Worm (Caenorhabditis elegans) whole organism, L2 larva: Measurements from ENCODE around the gene D2096.6.

Source experiments
- F13H6.1 ChIP-seq: sonication (generic microtip); optimal IDR thresholded peaks from 2 replicates; lab custom pipeline; 2016; ENCODE audit warnings: missing genetic modification characterization, missing compliant biosample characterization
- R02D3.7 ChIP-seq: fragments of 150-350 bp; optimal IDR thresholded peaks from 2 replicates; lab custom pipeline; 2014; ENCODE audit warnings: missing biosample characterization, missing genetic modification characterization
- Y55F3AM.14 ChIP-seq: fragments of 200-800 bp; sonication (Bioruptor generic); optimal IDR thresholded peaks from 2 replicates; lab custom pipeline; 2018; ENCODE audit warnings: mild to moderate bottlenecking, missing genetic modification characterization, missing compliant biosample characterization
- aly-2 ChIP-seq: fragments of 150-350 bp; optimal IDR thresholded peaks from 2 replicates; lab custom pipeline; 2014; ENCODE audit warnings: missing biosample characterization, missing genetic modification characterization
- blmp-1 ChIP-seq: sonication (generic microtip); optimal IDR thresholded peaks from 2 replicates; lab custom pipeline; 2017; ENCODE audit warnings: missing genetic modification characterization, mild to moderate bottlenecking, missing compliant biosample characterization, antibody characterized with exemption, moderate library complexity; ENCODE audit not compliant: insufficient read depth
- ceh-16 ChIP-seq: fragments of 150-350 bp; optimal IDR thresholded peaks from 2 replicates; lab custom pipeline; 2014; ENCODE audit warnings: missing biosample characterization, missing genetic modification characterization
- crh-2 ChIP-seq: sonication (generic microtip); optimal IDR thresholded peaks from 2 replicates; lab custom pipeline; 2017; ENCODE audit warnings: missing biosample characterization, missing genetic modification characterization
- dmd-4 ChIP-seq: sonication (generic microtip); optimal IDR thresholded peaks from 2 replicates; lab custom pipeline; 2017; ENCODE audit warnings: missing biosample characterization, missing genetic modification characterization
- egl-27 ChIP-seq: sonication (generic microtip); optimal IDR thresholded peaks from 3 replicates; lab custom pipeline; 2017; ENCODE audit warnings: missing biosample characterization, missing genetic modification reagents, missing genetic modification characterization
- fos-1 ChIP-seq: fragments of 150-350 bp; optimal IDR thresholded peaks from 2 replicates; lab custom pipeline; 2014; ENCODE audit warnings: missing biosample characterization, missing genetic modification characterization
- gmeb-1 ChIP-seq: fragments of 150-350 bp; optimal IDR thresholded peaks from 2 replicates; lab custom pipeline; 2014; ENCODE audit warnings: missing biosample characterization, missing genetic modification characterization
- lin-11 ChIP-seq: fragments of 150-350 bp; sonication (generic microtip); optimal IDR thresholded peaks from 2 replicates; lab custom pipeline; 2014; ENCODE audit warnings: missing biosample characterization, missing genetic modification characterization, inconsistent platforms, mixed read lengths
- lin-13 ChIP-seq: fragments of 150-350 bp; optimal IDR thresholded peaks from 2 replicates; lab custom pipeline; 2014; ENCODE audit warnings: missing biosample characterization, missing genetic modification reagents, missing genetic modification characterization
- lsy-2 ChIP-seq, 2 experiments: fragments of 150-350 bp in 1 of 2; sonication (generic microtip) in 1 of 2; optimal IDR thresholded peaks; 2 replicates each; lab custom pipeline; 2014 to 2017; ENCODE audit warnings: missing biosample characterization in 2 of 2, missing genetic modification characterization in 2 of 2
- mab-5 ChIP-seq: fragments of 150-350 bp; optimal IDR thresholded peaks from 2 replicates; lab custom pipeline; 2014; ENCODE audit warnings: missing biosample characterization, missing genetic modification characterization
- mbf-1 ChIP-seq: sonication (generic microtip); optimal IDR thresholded peaks from 2 replicates; lab custom pipeline; 2017; ENCODE audit warnings: missing biosample characterization, missing genetic modification characterization
- nhr-11 ChIP-seq: fragments of 150-350 bp; optimal IDR thresholded peaks from 2 replicates; lab custom pipeline; 2014; ENCODE audit warnings: missing biosample characterization, missing genetic modification characterization
- nhr-237 ChIP-seq: fragments of 150-350 bp; optimal IDR thresholded peaks from 2 replicates; lab custom pipeline; 2014; ENCODE audit warnings: missing biosample characterization, missing genetic modification characterization
- nhr-25 ChIP-seq: fragments of 150-350 bp; sonication (generic microtip); optimal IDR thresholded peaks from 3 replicates; lab custom pipeline; 2014; ENCODE audit warnings: missing biosample characterization, missing genetic modification characterization
- nhr-6 ChIP-seq: fragments of 150-350 bp; optimal IDR thresholded peaks from 2 replicates; lab custom pipeline; 2014; ENCODE audit warnings: missing biosample characterization, missing genetic modification characterization
- peb-1 ChIP-seq: fragments of 150-350 bp; optimal IDR thresholded peaks from 2 replicates; lab custom pipeline; 2014; ENCODE audit warnings: missing biosample characterization, missing genetic modification characterization
- sem-4 ChIP-seq: fragments of 150-350 bp; optimal IDR thresholded peaks from 2 replicates; lab custom pipeline; 2014; ENCODE audit warnings: missing biosample characterization, missing genetic modification reagents, missing genetic modification characterization
- skn-1 ChIP-seq: sonication (generic microtip); optimal IDR thresholded peaks from 2 replicates; lab custom pipeline; 2017; ENCODE audit warnings: missing biosample characterization, missing genetic modification characterization
- sma-3 ChIP-seq: sonication (generic microtip); optimal IDR thresholded peaks from 2 replicates; lab custom pipeline; 2016; ENCODE audit warnings: missing genetic modification reagents, missing genetic modification characterization, missing compliant biosample characterization
- sma-9 ChIP-seq, 2 experiments: fragments of 150-350 bp in 1 of 2; sonication (generic microtip) in 1 of 2; optimal IDR thresholded peaks; 2 replicates each; lab custom pipeline; 2014 to 2016; ENCODE audit warnings: missing genetic modification characterization in 2 of 2, mild to moderate bottlenecking in 1 of 2, missing biosample characterization in 1 of 2, missing compliant biosample characterization in 1 of 2, missing genetic modification reagents in 1 of 2, moderate library complexity in 1 of 2
- snpc-4 ChIP-seq: fragments of 150-350 bp; optimal IDR thresholded peaks from 2 replicates; lab custom pipeline; 2014; ENCODE audit warnings: missing biosample characterization, missing genetic modification characterization
- unc-39 ChIP-seq: fragments of 150-350 bp; optimal IDR thresholded peaks from 2 replicates; lab custom pipeline; 2014; ENCODE audit warnings: missing biosample characterization, missing genetic modification characterization
- unc-55 ChIP-seq: fragments of 150-350 bp; sonication (generic microtip); optimal IDR thresholded peaks from 3 replicates; lab custom pipeline; 2014; ENCODE audit warnings: missing biosample characterization, missing genetic modification reagents, missing genetic modification characterization
- unc-62 ChIP-seq: fragments of 150-350 bp; optimal IDR thresholded peaks from 2 replicates; lab custom pipeline; 2014; ENCODE audit warnings: missing biosample characterization, missing genetic modification reagents, missing genetic modification characterization
- zag-1 ChIP-seq: fragments of 150-350 bp; optimal IDR thresholded peaks from 2 replicates; lab custom pipeline; 2014; ENCODE audit warnings: missing biosample characterization, missing genetic modification characterization
- ztf-1 ChIP-seq: fragments of 200-800 bp; sonication (Bioruptor generic); conservative IDR thresholded peaks from 2 replicates; pipeline ENCODE4 v1.3.6; 2022; ENCODE audit warnings: missing genetic modification characterization, missing compliant biosample characterization

D2096.6 gene

DNA sequence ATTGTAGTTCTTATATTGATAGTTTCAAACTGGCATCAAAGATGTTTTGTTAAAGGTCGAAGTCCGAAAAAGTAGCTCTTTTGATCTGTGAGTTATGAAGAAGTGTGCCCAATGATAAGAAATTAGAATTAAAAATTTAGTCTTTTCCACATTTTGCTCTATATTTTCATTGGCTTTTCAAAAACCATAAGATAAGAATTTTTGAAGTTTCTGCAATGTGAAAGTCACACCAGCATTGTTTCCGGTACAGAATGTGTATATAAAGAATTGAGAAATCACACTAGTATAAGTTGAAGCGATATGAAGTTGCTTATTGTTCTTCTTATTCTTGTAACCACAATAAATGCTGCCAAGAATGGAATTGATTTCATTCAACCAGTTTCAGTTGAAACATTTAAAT lies 36.5 kb downstream of the D2096.6 start, which contains the start of gene lys-10:
Gene lys-10, plus strand, starts transcription at position 301 of the 400 bp plus-strand sequence.
- TF ChIP-seq F13H6.1 (tag; lab: Kevin White, UChicago) (no peak), zag-1 (no peak), dmd-4 (tag; lab: Kevin White, UChicago) (no peak), Y55F3AM.14 (GFP tag; lab: Kevin White, UChicago) (no peak), egl-27 (tag; lab: Kevin White, UChicago) (no peak), lin-11 (tag; lab: Kevin White, UChicago) (no peak), aly-2 (tag; lab: Kevin White, UChicago) (no peak), nhr-6 (tag; lab: Kevin White, UChicago) (no peak), nhr-237 (tag; lab: Kevin White, UChicago) (no peak), R02D3.7 (no peak), fos-1 (no peak), ceh-16 (tag; lab: Kevin White, UChicago) (no peak), sma-9 (GFP tag; optimal IDR thresholded peaks at IDR 0.05; lab: Kevin White, UChicago) (no peak), sma-9 (tag; optimal IDR thresholded peaks at IDR 0.05; lab: Kevin White, UChicago) (no peak), nhr-11 (no peak), unc-39 (no peak), nhr-25 (tag; lab: Kevin White, UChicago) (no peak), ztf-1 (GFP tag; lab: Robert Waterston, UW) (no peak)
- TF ChIP-seq, all 48 proteins: peak for 0

DNA sequence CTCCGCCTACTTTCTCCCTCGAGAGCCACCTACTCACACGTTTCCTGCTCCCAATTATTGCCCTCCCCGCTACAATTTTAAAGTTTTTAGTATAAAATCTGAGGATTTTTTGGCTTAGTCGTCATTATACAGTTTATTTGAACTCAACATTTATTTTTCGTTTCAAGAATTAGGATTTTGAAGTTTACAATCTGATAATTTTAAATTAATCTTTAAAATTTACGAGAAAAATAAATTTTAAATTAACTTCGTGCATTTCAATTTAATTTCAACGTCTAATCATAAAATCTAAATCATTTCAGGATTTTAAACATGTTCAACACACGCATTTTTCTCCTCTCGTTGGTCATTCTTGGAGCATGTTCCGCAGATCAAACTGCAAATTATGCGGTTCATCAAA lies 40.1 kb downstream of the D2096.6 start, which contains the start of gene F35H10.2:
Gene F35H10.2, plus strand, starts transcription at position 301 of the 400 bp plus-strand sequence.
- TF ChIP-seq F13H6.1 (tag; lab: Kevin White, UChicago) (no peak), unc-62 (GFP tag; lab: Kevin White, UChicago) (no peak), crh-2 (tag; lab: Kevin White, UChicago) (no peak), dmd-4 (tag; lab: Kevin White, UChicago) (no peak), aly-2 (tag; lab: Kevin White, UChicago) (no peak), Y55F3AM.14 (GFP tag; lab: Kevin White, UChicago) (no peak)

DNA sequence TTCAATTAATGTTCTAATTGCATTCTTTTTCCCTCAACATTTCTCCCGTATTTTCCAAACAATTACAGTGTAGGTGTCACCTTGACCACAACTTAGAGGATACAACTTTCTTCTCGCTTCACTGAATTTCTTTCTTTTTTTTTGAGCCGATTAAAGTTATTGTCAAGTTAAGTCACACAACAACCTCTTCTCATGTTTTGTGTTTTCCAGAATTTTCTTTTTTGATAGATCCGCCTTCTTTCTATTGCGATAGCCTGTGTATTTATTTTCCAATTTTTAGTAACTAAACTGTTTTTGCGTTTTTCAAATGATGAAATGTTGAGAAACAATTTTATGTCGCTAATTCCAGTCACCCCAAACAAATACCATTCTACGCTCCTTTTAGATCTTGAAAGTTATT lies 43.4 kb downstream of the D2096.6 start, which contains the start of gene F35H10.3:
Gene F35H10.3, plus strand, starts transcription at position 301 of the 400 bp plus-strand sequence.
- TF ChIP-seq skn-1 = no peak
- TF ChIP-seq fos-1 = no peak
- no peak for TF ChIP-seq sma-3 (GFP tag; lab: Kevin White, UChicago)
- no peak for TF ChIP-seq blmp-1
- no peak for TF ChIP-seq gmeb-1 (tag; lab: Kevin White, UChicago)
- no peak for TF ChIP-seq egl-27 (tag; lab: Kevin White, UChicago)
- TF ChIP-seq nhr-11 = no peak
- TF ChIP-seq mbf-1 (tag; lab: Kevin White, UChicago) = no peak
- no peak for TF ChIP-seq nhr-25 (tag; lab: Kevin White, UChicago)
- TF ChIP-seq unc-62 (GFP tag; lab: Kevin White, UChicago) = no peak
- TF ChIP-seq mab-5 (tag; lab: Kevin White, UChicago) = no peak
- no peak for TF ChIP-seq peb-1 (tag; lab: Kevin White, UChicago)
- TF ChIP-seq lin-13 (GFP tag; lab: Kevin White, UChicago) = no peak
- TF ChIP-seq unc-55 (GFP tag; lab: Kevin White, UChicago) = no peak
- TF ChIP-seq sem-4 (tag; lab: Kevin White, UChicago) = no peak
- TF ChIP-seq F13H6.1 (tag; lab: Kevin White, UChicago) = no peak
- TF ChIP-seq lsy-2 (tag; optimal IDR thresholded peaks at IDR 0.05; lab: Kevin White, UChicago) = no peak
- TF ChIP-seq snpc-4 (tag; lab: Kevin White, UChicago) = no peak
- TF ChIP-seq crh-2 (tag; lab: Kevin White, UChicago) = no peak

DNA sequence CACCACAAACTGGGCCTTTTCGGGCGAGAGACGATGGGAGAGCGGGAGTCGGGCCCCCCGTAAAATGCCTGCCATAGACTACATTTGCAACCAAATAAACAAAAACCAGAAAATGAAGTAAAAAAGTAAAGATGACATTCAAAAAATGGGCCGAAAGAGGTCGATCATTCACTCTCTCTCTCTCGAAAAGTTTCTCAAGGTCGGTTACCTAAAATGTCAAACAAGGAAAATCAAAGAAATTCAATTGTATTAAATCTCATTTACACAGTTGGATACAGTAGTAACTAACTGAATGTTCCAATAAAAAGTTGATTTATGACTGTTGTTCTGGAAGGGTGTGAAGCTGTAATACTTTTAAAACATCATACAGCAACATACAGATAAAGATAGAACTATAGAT lies 50.2 kb downstream of the D2096.6 start:
- TF ChIP-seq nhr-25 (tag; lab: Kevin White, UChicago) (peak; percentile 9), nhr-237 (tag; lab: Kevin White, UChicago) (no peak), gmeb-1 (tag; lab: Kevin White, UChicago) (no peak), blmp-1 (peak; percentile 40)
